Worm (Caenorhabditis elegans): ENCODE data around the gene bath-5.
"Not testable (repeated sequence)": the region's sequence is repeated elsewhere in the genome, so short reads cannot be mapped to it uniquely, and the experiment has no call there.

DNA sequence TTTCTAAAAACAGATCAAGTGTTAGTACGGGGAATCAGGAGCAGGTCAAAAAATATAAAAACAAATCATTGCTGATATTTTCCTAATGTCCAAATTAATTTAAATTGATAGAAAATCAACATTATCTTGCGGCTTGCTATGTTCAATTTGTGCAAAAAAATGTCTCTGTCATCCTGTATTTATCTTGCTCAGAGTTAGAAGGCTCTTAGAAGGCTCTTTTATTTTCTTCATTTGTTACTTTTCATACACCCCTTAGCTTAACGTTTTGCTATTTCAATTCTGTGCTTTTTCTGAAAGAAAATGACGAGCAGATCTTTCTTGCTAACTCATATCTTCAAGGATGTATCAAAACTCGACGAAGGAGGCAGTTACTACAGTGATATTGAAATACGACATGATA is 33.2 kb downstream of the bath-5 start, which contains the start of gene math-19:
- not testable (repeated sequence) for TF ChIP-seq ZK546.5, nhr-12 (tag; optimal IDR thresholded peaks at IDR 0.05)
